Worm (Caenorhabditis elegans): ENCODE results near the gene fbxb-26.

ce11 chrII:1651804-1652203 is 30.5 kb upstream of the fbxb-26 start, which contains the start of gene fbxb-16:
- no peak for TF ChIP-seq nhr-129 (tag; optimal IDR thresholded peaks at IDR 0.05)
- no peak for TF ChIP-seq ZK546.5 (tag; optimal IDR thresholded peaks at IDR 0.05)
- TF ChIP-seq C34F6.9 (tag; optimal IDR thresholded peaks at IDR 0.05), result no peak
- no peak for TF ChIP-seq aly-2 (tag; optimal IDR thresholded peaks at IDR 0.05)
- TF ChIP-seq lin-39 (tag; optimal IDR thresholded peaks at IDR 0.05), result no peak
- no peak for TF ChIP-seq unc-62 (GFP tag; optimal IDR thresholded peaks at IDR 0.05)
- TF ChIP-seq nhr-11 (tag; optimal IDR thresholded peaks at IDR 0.05), result no peak
- no peak for TF ChIP-seq lsy-2 (tag; optimal IDR thresholded peaks at IDR 0.05)

All from whole organism, L2 larva.